Worm (Caenorhabditis elegans) whole organism, early embryonic: ENCODE data around the gene nhr-275.

Source experiments
- ama-1 ChIP-seq: fragments of 150-350 bp; optimal IDR thresholded peaks from 2 replicates; lab custom pipeline; 2014
- flt-1 ChIP-seq: fragments of 200-800 bp; sonication (Bioruptor generic); IDR thresholded peaks from 2 replicates; pipeline ENCODE4 v1.3.6; 2022; ENCODE audit warnings: missing genetic modification characterization, missing compliant biosample characterization

DNA sequence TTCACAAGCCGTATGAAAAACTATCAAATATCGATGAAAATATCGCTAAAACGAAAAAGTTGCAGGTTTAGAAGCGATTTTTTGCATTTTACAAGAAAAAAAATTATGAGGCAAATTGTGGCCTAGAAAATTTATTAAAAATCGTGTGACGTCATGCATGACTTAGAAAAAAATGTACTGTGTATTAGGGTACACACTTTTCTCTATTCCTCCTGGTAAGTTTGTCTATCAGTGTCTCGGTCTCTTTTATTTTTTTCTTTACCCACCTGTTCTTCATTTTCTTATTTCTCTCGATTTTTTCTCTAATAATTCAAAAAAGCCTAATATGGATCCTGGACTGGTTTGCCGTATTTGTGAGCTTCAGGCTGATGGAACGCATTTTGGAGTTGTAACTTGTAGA, 18.2 kb upstream of the nhr-275 start, which contains the start of gene nhr-227:
- TF ChIP-seq ama-1 (lab: Kevin White, UChicago) (no peak), flt-1 (GFP tag; lab: Robert Waterston, UW) (no peak)
